Worm (Caenorhabditis elegans): ENCODE results near the gene F36H1.11.

DNA sequence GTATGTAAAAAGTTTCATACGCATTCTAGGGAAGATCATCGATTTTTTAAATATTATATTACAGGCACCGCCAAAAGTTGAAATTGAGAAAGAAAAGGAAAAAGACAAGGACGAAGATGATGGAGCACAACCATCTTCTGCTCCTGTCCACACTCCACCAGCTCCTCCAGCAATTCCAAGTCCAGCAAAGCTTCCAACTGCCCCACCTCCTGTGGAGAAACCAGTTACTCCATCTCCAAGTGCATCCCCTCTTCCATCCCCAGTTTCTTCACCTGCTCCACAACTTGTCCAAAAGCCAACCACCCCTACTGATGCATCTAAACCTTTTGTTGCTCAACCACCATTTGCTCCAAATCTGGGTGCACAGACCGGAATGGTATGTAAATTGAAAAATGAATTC, 3.0 kb downstream of the F36H1.11 start:
- TF ChIP-seq flt-1 (GFP tag; IDR thresholded peaks at IDR 0.05): no peak
- no peak for TF ChIP-seq T22C8.4 (GFP tag; IDR thresholded peaks at IDR 0.05)
- TF ChIP-seq ref-1 (GFP tag; conservative IDR thresholded peaks at IDR 0.05): no peak
- no peak for TF ChIP-seq cog-1 (tag; optimal IDR thresholded peaks at IDR 0.05)
- TF ChIP-seq med-1 (GFP tag; optimal IDR thresholded peaks at IDR 0.05; ENCODE audit: insufficient read depth): no peak
- no peak for TF ChIP-seq ztf-29 (GFP tag; IDR thresholded peaks at IDR 0.05)

Measured in whole organism, midembryonic.